Worm (Caenorhabditis elegans): ENCODE results near the gene fem-2.

Gene fem-2

DNA sequence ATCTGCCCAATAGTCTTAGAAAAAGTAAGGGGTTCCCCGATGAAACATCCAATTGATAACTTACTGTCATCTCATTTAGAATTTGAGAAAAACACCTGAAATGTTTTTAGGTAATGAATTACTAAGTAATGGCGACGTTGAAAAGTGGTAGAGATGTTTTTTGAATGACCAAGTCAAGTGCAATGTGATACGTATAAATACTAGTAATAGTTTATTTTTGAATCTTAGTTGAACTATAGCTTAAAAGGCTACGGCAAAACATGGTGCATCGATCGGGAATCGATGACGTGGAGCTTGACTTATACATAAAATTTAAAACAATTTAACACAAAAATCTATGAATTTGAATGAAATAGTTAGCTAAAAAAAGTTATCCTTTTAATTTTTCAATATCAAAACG, 24.9 kb downstream of the fem-2 start, which contains the start of gene best-17:
Gene best-17 (minus strand): TSS at position 101 of the 400 bp plus-strand sequence.
- TF ChIP-seq elt-1 (tag; optimal IDR thresholded peaks at IDR 0.05), result no peak
- no peak for TF ChIP-seq mdl-1 (tag; optimal IDR thresholded peaks at IDR 0.05)
- TF ChIP-seq ceh-9 (tag; optimal IDR thresholded peaks at IDR 0.05), result no peak
- TF ChIP-seq sea-2 (GFP tag; optimal IDR thresholded peaks at IDR 0.05), result no peak

ce11 chrIII:605415-606054, 28.9 kb downstream of the fem-2 start, which contains the start of the genes Y55B1AR.4 and ttr-7:
TSS of gene Y55B1AR.4 (minus strand) at chrIII:605515.
TSS of gene ttr-7 (plus strand) at chrIII:606004.
- TF ChIP-seq egl-5 (tag; optimal IDR thresholded peaks at IDR 0.05) (no peak), nhr-237 (tag; optimal IDR thresholded peaks at IDR 0.05) (no peak), ztf-4 (tag; optimal IDR thresholded peaks at IDR 0.05) (no peak), unc-39 (tag; optimal IDR thresholded peaks at IDR 0.05) (no peak), lin-39 (tag; optimal IDR thresholded peaks at IDR 0.05) (no peak), daf-12 (tag; optimal IDR thresholded peaks at IDR 0.05) (no peak), eor-1 (tag; optimal IDR thresholded peaks at IDR 0.05) (no peak), ceh-16 (tag; optimal IDR thresholded peaks at IDR 0.05) (no peak), elt-1 (tag; optimal IDR thresholded peaks at IDR 0.05) (no peak), unc-62 (GFP tag; optimal IDR thresholded peaks at IDR 0.05) (no peak)

ce11 chrIII:600316-600932, 34.0 kb downstream of the fem-2 start, which contains the start of gene lec-6:
TSS of gene lec-6 (minus strand) at chrIII:600366.
- TF ChIP-seq aly-2 (tag; optimal IDR thresholded peaks at IDR 0.05) (no peak), fkh-10 (GFP tag; optimal IDR thresholded peaks at IDR 0.05) (no peak), R02D3.7 (tag; optimal IDR thresholded peaks at IDR 0.05) (no peak), ceh-82 (tag; optimal IDR thresholded peaks at IDR 0.05) (no peak), fkh-2 (tag; optimal IDR thresholded peaks at IDR 0.05) (no peak), daf-12 (tag; optimal IDR thresholded peaks at IDR 0.05) (no peak), mdl-1 (tag; optimal IDR thresholded peaks at IDR 0.05) (no peak), unc-62 (GFP tag; optimal IDR thresholded peaks at IDR 0.05) (no peak), lsy-12 (tag; optimal IDR thresholded peaks at IDR 0.05) (no peak), egl-27 (tag; optimal IDR thresholded peaks at IDR 0.05) (no peak), ceh-28 (tag; optimal IDR thresholded peaks at IDR 0.05) (no peak), skn-1 (tag; optimal IDR thresholded peaks at IDR 0.05) (peak; percentile 56), nhr-11 (tag; optimal IDR thresholded peaks at IDR 0.05) (no peak), ztf-11 (tag; optimal IDR thresholded peaks at IDR 0.05) (no peak), zag-1 (tag; optimal IDR thresholded peaks at IDR 0.05) (no peak), nhr-67 (tag; optimal IDR thresholded peaks at IDR 0.05) (no peak), ZK546.5 (tag; optimal IDR thresholded peaks at IDR 0.05) (no peak), tbx-2 (tag; optimal IDR thresholded peaks at IDR 0.05) (no peak), nhr-23 (tag; optimal IDR thresholded peaks at IDR 0.05) (no peak), egl-5 (tag; optimal IDR thresholded peaks at IDR 0.05) (no peak), pqm-1 (tag; optimal IDR thresholded peaks at IDR 0.05) (peak; percentile 97), nhr-43 (tag; optimal IDR thresholded peaks at IDR 0.05; ENCODE audit: poor library complexity, severe bottlenecking) (no peak), nhr-12 (tag; optimal IDR thresholded peaks at IDR 0.05) (no peak), ztf-4 (tag; optimal IDR thresholded peaks at IDR 0.05) (no peak), ceh-16 (tag; optimal IDR thresholded peaks at IDR 0.05) (no peak), ama-1 (optimal IDR thresholded peaks at IDR 0.05) (peak; percentile 10), nhr-76 (tag; optimal IDR thresholded peaks at IDR 0.05) (no peak), sea-2 (GFP tag; optimal IDR thresholded peaks at IDR 0.05) (no peak), nfya-1 (tag; optimal IDR thresholded peaks at IDR 0.05; ENCODE audit: insufficient read depth) (no peak), hmg-11 (tag; optimal IDR thresholded peaks at IDR 0.05) (no peak), nhr-77 (tag; optimal IDR thresholded peaks at IDR 0.05) (peak; percentile 48), lin-15B (tag; optimal IDR thresholded peaks at IDR 0.05) (no peak), nhr-25 (tag; optimal IDR thresholded peaks at IDR 0.05) (no peak), pha-4 (tag; optimal IDR thresholded peaks at IDR 0.05) (peak; percentile 97), unc-39 (tag; optimal IDR thresholded peaks at IDR 0.05) (no peak), fos-1 (tag; optimal IDR thresholded peaks at IDR 0.05) (peak; percentile 85), jun-1 (tag; optimal IDR thresholded peaks at IDR 0.05) (peak; percentile 90), elt-3 (tag; optimal IDR thresholded peaks at IDR 0.05) (no peak), mml-1 (tag; optimal IDR thresholded peaks at IDR 0.05) (no peak), lin-39 (tag; optimal IDR thresholded peaks at IDR 0.05) (no peak), nhr-237 (tag; optimal IDR thresholded peaks at IDR 0.05) (no peak), elt-2 (tag; optimal IDR thresholded peaks at IDR 0.05) (peak; percentile 99), ceh-9 (tag; optimal IDR thresholded peaks at IDR 0.05) (no peak), nhr-28 (tag; optimal IDR thresholded peaks at IDR 0.05) (no peak), elt-1 (tag; optimal IDR thresholded peaks at IDR 0.05) (no peak), eor-1 (tag; optimal IDR thresholded peaks at IDR 0.05) (no peak), snpc-4 (tag; optimal IDR thresholded peaks at IDR 0.05) (no peak)
